Worm (Caenorhabditis elegans): Measurements from ENCODE around the gene ifa-4.

DNA sequence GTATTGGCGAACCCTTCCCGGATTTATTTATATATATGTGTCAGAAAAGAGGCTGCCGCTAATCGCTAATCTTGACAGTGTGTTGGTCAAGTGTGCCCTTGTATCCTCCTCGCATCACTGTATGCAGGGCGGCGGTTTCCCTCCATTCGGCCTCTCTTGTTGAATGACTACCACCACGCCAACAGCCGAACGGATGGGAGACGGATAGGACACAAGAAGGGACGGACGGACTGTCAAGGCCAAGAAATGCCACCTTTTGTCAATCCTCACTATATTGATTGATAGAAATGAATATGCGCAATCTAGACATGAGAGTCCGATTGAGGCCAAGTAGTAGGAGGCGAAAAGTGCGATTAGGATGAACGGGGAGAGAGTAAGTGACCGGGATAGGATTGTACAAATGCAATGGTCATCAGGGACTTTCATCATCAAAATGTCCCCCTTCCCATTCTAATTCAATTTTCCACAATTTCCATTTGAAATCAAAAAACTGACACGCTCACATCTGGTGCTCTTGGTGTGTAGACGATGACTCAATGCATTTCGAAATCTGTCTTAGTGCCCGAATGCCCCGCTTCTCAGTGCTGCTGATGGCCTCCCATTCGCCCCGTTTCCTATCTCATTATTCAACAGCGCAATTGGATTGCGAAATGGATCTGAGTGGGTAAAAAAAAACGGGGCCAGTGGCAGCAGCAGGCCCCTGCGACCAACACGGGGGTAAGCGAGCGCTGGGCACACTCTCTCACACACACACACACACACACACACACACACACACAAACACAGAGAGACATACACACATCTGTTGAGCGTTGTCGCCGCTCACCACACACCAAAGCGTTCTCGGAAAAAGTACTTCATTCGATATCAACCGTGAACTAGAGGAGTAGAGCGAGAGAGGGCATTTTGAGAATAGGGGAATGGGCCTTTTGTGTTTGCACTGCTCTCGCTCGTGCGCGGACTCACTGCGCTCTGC, 46.2 kb upstream of the ifa-4 start:
- no peak for TF ChIP-seq hlh-13 (GFP tag; optimal IDR thresholded peaks at IDR 0.05)
- TF ChIP-seq ama-1 (optimal IDR thresholded peaks at IDR 0.05), result no peak
- TF ChIP-seq pqm-1 (tag; optimal IDR thresholded peaks at IDR 0.05), result no peak
- no peak for TF ChIP-seq hlh-30 (tag; optimal IDR thresholded peaks at IDR 0.05; ENCODE audit: insufficient read depth)
- no peak for TF ChIP-seq dve-1 (tag; optimal IDR thresholded peaks at IDR 0.05)
- no peak for TF ChIP-seq sox-2 (GFP tag; IDR thresholded peaks at IDR 0.05)
- TF ChIP-seq unc-3 (GFP tag; conservative IDR thresholded peaks at IDR 0.05), result no peak
- TF ChIP-seq unc-3 (tag; optimal IDR thresholded peaks at IDR 0.05), result no peak
- TF ChIP-seq ref-2 (tag; optimal IDR thresholded peaks at IDR 0.05), result no peak
- TF ChIP-seq ztf-16 (tag; optimal IDR thresholded peaks at IDR 0.05), result peak; percentile 37
